Fruit fly (Drosophila melanogaster): ENCODE results near the gene CG42659.
A peak's percentile ranks its signal among the peaks of the same experiment; 100 is the strongest.

The CG42659 gene

dm6 chr2L:17963071-17963567 is 44.0 kb upstream of the CG42659 start, which contains the start of gene CG5674 (continued):
- TF ChIP-seq bsh (GFP tag; optimal IDR thresholded peaks at IDR 0.05) (no peak), CG13894 (tag; optimal IDR thresholded peaks at IDR 0.05) (no peak), CG6175 (GFP tag; IDR thresholded peaks at IDR 0.05) (0 out of 3 replicates have a peak, but pooled peaks have one; percentile 23), prd (optimal IDR thresholded peaks at IDR 0.05) (no peak), prd (GFP tag; IDR thresholded peaks at IDR 0.05) (peak; percentile 69), repo (GFP tag; optimal IDR thresholded peaks at IDR 0.05) (no peak), ash1 (GFP tag; optimal IDR thresholded peaks at IDR 0.05) (no peak), MTF-1 (GFP tag; optimal IDR thresholded peaks at IDR 0.05; ENCODE audit: borderline replicate concordance) (no peak), zen2 (GFP tag; IDR thresholded peaks at IDR 0.05; ENCODE audit: partially characterized antibody) (peak; percentile 80), Aef1 (GFP tag; IDR thresholded peaks at IDR 0.05) (no peak), Optix (GFP tag; IDR thresholded peaks at IDR 0.05) (no peak), Doc3 (GFP tag; IDR thresholded peaks at IDR 0.05; ENCODE audit: partially characterized antibody) (peak; percentile 68), MBD-R2 (GFP tag; IDR thresholded peaks at IDR 0.05) (peak; percentile 85), grn (GFP tag; optimal IDR thresholded peaks at IDR 0.05) (no peak), CG8359 (GFP tag; optimal IDR thresholded peaks at IDR 0.05; ENCODE audit: borderline replicate concordance) (no peak), CG6854 (GFP tag; optimal IDR thresholded peaks at IDR 0.05) (no peak), chn (GFP tag; optimal IDR thresholded peaks at IDR 0.05) (peak; percentile 63), hth (optimal IDR thresholded peaks at IDR 0.05) (no peak), sug (tag; optimal IDR thresholded peaks at IDR 0.05) (no peak), CG8765 (GFP tag; IDR thresholded peaks at IDR 0.05) (no peak), p53 (GFP tag; optimal IDR thresholded peaks at IDR 0.05) (peak; percentile 53), kni (GFP tag; optimal IDR thresholded peaks at IDR 0.05) (no peak), nerfin-2 (GFP tag; IDR thresholded peaks at IDR 0.05; ENCODE audit: partially characterized antibody) (peak; percentile 84; the same call in 1 of the 2 replicates), vfl (GFP tag; optimal IDR thresholded peaks at IDR 0.05) (no peak), CG6272 (GFP tag; IDR thresholded peaks at IDR 0.05) (0 out of 2 replicates have a peak, but pooled peaks have one; percentile 12), gsb (GFP tag; IDR thresholded peaks at IDR 0.05) (no peak), lbe (GFP tag; optimal IDR thresholded peaks at IDR 0.05) (no peak), amos (GFP tag; IDR thresholded peaks at IDR 0.05; ENCODE audit: partially characterized antibody) (peak; percentile 91), Hr51 (GFP tag; optimal IDR thresholded peaks at IDR 0.05) (peak in 1 of 2 experiments; percentile 47), hbn (GFP tag; IDR thresholded peaks at IDR 0.05; ENCODE audit: partially characterized antibody) (peak; percentile 80), Atf-2 (GFP tag; optimal IDR thresholded peaks at IDR 0.05) (peak; percentile 24), Six4 (GFP tag; optimal IDR thresholded peaks at IDR 0.05) (no peak), yki (optimal IDR thresholded peaks at IDR 0.05) (peak; percentile 26), CG10321 (GFP tag; IDR thresholded peaks at IDR 0.05) (peak; percentile 10; the same call in 1 of the 2 replicates), fd102C (GFP tag; optimal IDR thresholded peaks at IDR 0.05) (no peak), CG15479 (GFP tag; optimal IDR thresholded peaks at IDR 0.05) (no peak), rib (GFP tag; IDR thresholded peaks at IDR 0.05) (no peak), CG15073 (GFP tag; optimal IDR thresholded peaks at IDR 0.05) (no peak), CG6689 (GFP tag; IDR thresholded peaks at IDR 0.05) (no peak), Gug (GFP tag; IDR thresholded peaks at IDR 0.05) (peak; percentile 44; the same call in 3 of the 4 replicates), CG1792 (GFP tag; optimal IDR thresholded peaks at IDR 0.05) (peak; percentile 46), CG31224 (GFP tag; IDR thresholded peaks at IDR 0.05) (peak; percentile 24; the same call in 1 of the 2 replicates), CG17359 (tag; optimal IDR thresholded peaks at IDR 0.05) (no peak), tin (GFP tag; optimal IDR thresholded peaks at IDR 0.05) (peak; percentile 46), CG6654 (GFP tag; optimal IDR thresholded peaks at IDR 0.05) (no peak), NFAT (GFP tag; IDR thresholded peaks at IDR 0.05) (no peak; the same call in 1 of the 2 replicates), NC2β (GFP tag; optimal IDR thresholded peaks at IDR 0.05) (no peak), CG5180 (GFP tag; optimal IDR thresholded peaks at IDR 0.05) (no peak), CG30020 (tag; optimal IDR thresholded peaks at IDR 0.05) (no peak), schlank (tag; optimal IDR thresholded peaks at IDR 0.05) (no peak), wor (GFP tag; IDR thresholded peaks at IDR 0.05) (no peak)
